Fruit fly (Drosophila melanogaster) whole organism, prepupa: ENCODE measurements around the gene yata.

Source experiments
- CG11294 ChIP-seq: fragments of 200-800 bp; sonication (Bioruptor generic); IDR thresholded peaks from 2 replicates; pipeline ENCODE4 v1.3.6; 2022; ENCODE audit warnings: missing biosample characterization, missing genetic modification characterization
- CG34406 ChIP-seq: fragments of 200-800 bp; sonication (Bioruptor generic); optimal IDR thresholded peaks from 3 replicates; lab custom pipeline; 2016; ENCODE audit warnings: missing biosample characterization, missing genetic modification characterization
- CG3919 ChIP-seq: fragments of 200-800 bp; sonication (Bioruptor generic); optimal IDR thresholded peaks from 3 replicates; lab custom pipeline; 2016; ENCODE audit warnings: missing biosample characterization, missing genetic modification characterization
- CG6276 ChIP-seq: fragments of 200-800 bp; sonication (Bioruptor generic); optimal IDR thresholded peaks from 2 replicates; lab custom pipeline; 2017; ENCODE audit warnings: missing biosample characterization, mild to moderate bottlenecking, missing genetic modification characterization
- CG6854 ChIP-seq: fragments of 200-800 bp; sonication (Bioruptor generic); optimal IDR thresholded peaks from 2 replicates; lab custom pipeline; 2017; ENCODE audit warnings: missing biosample characterization, mild to moderate bottlenecking, missing genetic modification characterization
- CG9139 ChIP-seq: fragments of 200-800 bp; sonication (Bioruptor generic); optimal IDR thresholded peaks from 3 replicates; lab custom pipeline; 2017; ENCODE audit warnings: missing biosample characterization, mild to moderate bottlenecking, missing genetic modification characterization
- Eip78C ChIP-seq: fragments of 200-800 bp; sonication (Bioruptor generic); peaks from one replicate; lab custom pipeline; 2016; ENCODE audit warnings: missing biosample characterization, missing genetic modification characterization
- Hr39 ChIP-seq: fragments of 200-800 bp; sonication (Bioruptor generic); optimal IDR thresholded peaks from 2 replicates; lab custom pipeline; 2016; ENCODE audit warnings: missing biosample characterization, missing genetic modification characterization
- OdsH ChIP-seq: fragments of 200-800 bp; sonication (Bioruptor generic); optimal IDR thresholded peaks from 3 replicates; lab custom pipeline; 2016; ENCODE audit warnings: missing biosample characterization, missing genetic modification characterization
- Sox102F ChIP-seq: fragments of 200-800 bp; sonication (Bioruptor generic); optimal IDR thresholded peaks from 2 replicates; lab custom pipeline; 2016; ENCODE audit warnings: missing biosample characterization, mild to moderate bottlenecking, missing genetic modification characterization
- Sox15 ChIP-seq: fragments of 200-800 bp; sonication (Bioruptor generic); optimal IDR thresholded peaks from 3 replicates; lab custom pipeline; 2016; ENCODE audit warnings: missing biosample characterization, missing genetic modification characterization

DNA sequence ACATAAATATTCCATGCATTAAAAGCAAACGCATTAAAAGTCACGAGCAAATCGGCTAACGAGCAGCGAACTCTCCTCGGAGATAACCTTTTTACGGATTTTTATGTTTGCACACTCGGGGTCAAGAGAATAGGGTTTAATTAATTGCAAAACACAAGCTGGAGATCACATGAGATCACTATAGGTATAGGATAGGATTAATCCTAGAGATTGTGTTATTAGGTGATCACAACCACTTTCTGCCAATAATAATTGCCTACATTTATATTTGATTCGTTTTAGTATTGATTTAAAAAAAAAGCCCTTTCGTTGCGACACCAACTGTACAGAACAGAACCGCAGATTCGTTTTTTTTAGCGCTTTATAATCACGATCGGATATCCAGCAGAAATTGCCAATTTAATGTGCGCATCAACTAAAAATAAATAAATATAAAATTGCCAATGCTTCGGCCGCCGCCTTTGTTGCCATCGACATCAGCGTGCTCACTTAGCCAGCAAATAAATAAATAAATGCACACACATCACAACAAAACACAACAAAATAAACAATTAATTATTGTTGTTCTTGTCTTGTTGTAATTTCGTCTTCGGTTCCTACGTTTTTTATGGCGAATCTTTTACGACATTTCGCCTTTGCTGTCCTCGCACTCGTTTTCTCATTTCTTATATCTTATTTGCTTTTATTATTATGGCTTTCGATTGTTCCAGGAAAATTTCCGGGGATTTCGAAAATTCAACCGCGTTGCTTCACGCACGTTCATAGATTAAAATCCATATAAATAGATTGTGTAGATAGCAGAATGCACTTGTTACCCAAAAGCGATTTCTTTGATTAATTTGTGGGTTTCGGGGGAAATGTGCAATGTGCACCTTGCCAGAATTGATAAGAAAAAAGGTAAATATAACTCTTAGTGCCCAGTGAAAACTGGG, 27.0 kb downstream of the yata start:
- TF ChIP-seq CG9139 (GFP tag; lab: Kevin White, UChicago) (no peak), CG6854 (GFP tag; lab: Kevin White, UChicago) (peak; percentile 26), CG11294 (no peak), Hr39 (no peak), Eip78C (GFP tag; lab: Kevin White, UChicago) (peak; percentile 83), Sox15 (GFP tag; lab: Kevin White, UChicago) (no peak), Sox102F (no peak), OdsH (GFP tag; lab: Kevin White, UChicago) (no peak), CG6276 (GFP tag; lab: Kevin White, UChicago) (no peak), CG3919 (GFP tag; lab: Kevin White, UChicago) (peak; percentile 31), CG34406 (no peak)
